Fruit fly (Drosophila melanogaster) whole organism, embryonic: Measurements from ENCODE around the gene CG33640.
A peak's percentile ranks its signal among the peaks of the same experiment; 100 is the strongest.

Experiments
- CG10147 ChIP-seq: fragments of 200-800 bp; sonication (Bioruptor generic); optimal IDR thresholded peaks from 2 replicates; lab custom pipeline; 2019; ENCODE audit warnings: missing biosample characterization, mild to moderate bottlenecking, missing genetic modification characterization, moderate library complexity
- CG10321 ChIP-seq: fragments of 200-800 bp; sonication (Bioruptor generic); IDR thresholded peaks from 2 replicates; pipeline ENCODE4 v1.3.6; 2022; ENCODE audit warnings: missing biosample characterization, missing genetic modification characterization
- CG10565 ChIP-seq: fragments of 200-800 bp; sonication (Bioruptor generic); optimal IDR thresholded peaks from 3 replicates; lab custom pipeline; 2016; ENCODE audit warnings: missing biosample characterization, mild to moderate bottlenecking, missing genetic modification characterization
- CG10654 ChIP-seq: fragments of 200-800 bp; sonication (Bioruptor generic); optimal IDR thresholded peaks from 2 replicates; lab custom pipeline; 2016; ENCODE audit warnings: missing biosample characterization, missing genetic modification characterization
- CG11093 ChIP-seq: fragments of 200-800 bp; sonication (Bioruptor generic); IDR thresholded peaks from 3 replicates; pipeline ENCODE4 v1.3.6; 2022; ENCODE audit warnings: missing biosample characterization, missing genetic modification characterization
- CG15011 ChIP-seq: fragments of 200-800 bp; sonication (Bioruptor generic); optimal IDR thresholded peaks from 3 replicates; lab custom pipeline; 2018; ENCODE audit warnings: missing biosample characterization, mild to moderate bottlenecking, missing genetic modification characterization
- CG15601 ChIP-seq: fragments of 200-800 bp; sonication (Bioruptor generic); optimal IDR thresholded peaks from 3 replicates; lab custom pipeline; 2019; ENCODE audit warnings: missing biosample characterization, mild to moderate bottlenecking, missing genetic modification characterization, moderate library complexity
- CG17359 ChIP-seq: fragments of 200-800 bp; sonication (Bioruptor generic); optimal IDR thresholded peaks from 3 replicates; lab custom pipeline; 2018; ENCODE audit warnings: missing biosample characterization, mild to moderate bottlenecking, missing genetic modification characterization, moderate library complexity
- CG1792 ChIP-seq: fragments of 200-800 bp; sonication (Bioruptor generic); optimal IDR thresholded peaks from 2 replicates; lab custom pipeline; 2016; ENCODE audit warnings: missing biosample characterization, missing genetic modification characterization
- CG18599 ChIP-seq: fragments of 200-800 bp; sonication (Bioruptor generic); optimal IDR thresholded peaks from 3 replicates; lab custom pipeline; 2017; ENCODE audit warnings: missing biosample characterization, missing genetic modification characterization, mild to moderate bottlenecking, moderate library complexity, missing genetic modification reagents
- CG30020 ChIP-seq: fragments of 200-800 bp; optimal IDR thresholded peaks from 2 replicates; lab custom pipeline; 2019; ENCODE audit warnings: missing biosample characterization, mild to moderate bottlenecking, missing genetic modification characterization, moderate library complexity
- CG3163 ChIP-seq: fragments of 200-800 bp; sonication (Bioruptor generic); optimal IDR thresholded peaks from 3 replicates; lab custom pipeline; 2016; ENCODE audit warnings: missing biosample characterization, missing genetic modification characterization
- CG34376 ChIP-seq: fragments of 200-800 bp; sonication (Bioruptor generic); optimal IDR thresholded peaks from 2 replicates; lab custom pipeline; 2018; ENCODE audit warnings: missing biosample characterization, mild to moderate bottlenecking, missing genetic modification characterization
- CG5180 ChIP-seq: fragments of 200-800 bp; sonication (Bioruptor generic); optimal IDR thresholded peaks from 3 replicates; lab custom pipeline; 2017; ENCODE audit warnings: missing biosample characterization, missing genetic modification characterization, mild to moderate bottlenecking, moderate library complexity, missing genetic modification reagents
- CG6683 ChIP-seq: fragments of 200-800 bp; sonication (Bioruptor generic); optimal IDR thresholded peaks from 2 replicates; lab custom pipeline; 2017; ENCODE audit warnings: missing biosample characterization, mild to moderate bottlenecking, missing genetic modification characterization, missing genetic modification reagents
- CG6813 ChIP-seq: fragments of 200-800 bp; sonication (Bioruptor generic); optimal IDR thresholded peaks from 2 replicates; lab custom pipeline; 2017; ENCODE audit warnings: missing biosample characterization, missing genetic modification characterization, mild to moderate bottlenecking, moderate library complexity, missing genetic modification reagents
- CG7928 ChIP-seq: fragments of 200-800 bp; sonication (Bioruptor generic); optimal IDR thresholded peaks from 2 replicates; lab custom pipeline; 2017; ENCODE audit warnings: missing biosample characterization, mild to moderate bottlenecking, missing genetic modification characterization
- CG9437 ChIP-seq: fragments of 200-800 bp; sonication (Bioruptor generic); optimal IDR thresholded peaks from 2 replicates; lab custom pipeline; 2018; ENCODE audit warnings: missing biosample characterization, mild to moderate bottlenecking, missing genetic modification characterization
- D19A ChIP-seq: fragments of 200-800 bp; optimal IDR thresholded peaks from 3 replicates; lab custom pipeline; 2019; ENCODE audit warnings: missing biosample characterization, mild to moderate bottlenecking, missing genetic modification characterization, moderate library complexity
- Dad ChIP-seq: fragments of 200-800 bp; sonication (Bioruptor generic); optimal IDR thresholded peaks from 3 replicates; lab custom pipeline; 2016; ENCODE audit warnings: missing biosample characterization, missing genetic modification characterization
- Dbx ChIP-seq: fragments of 200-800 bp; sonication (Bioruptor generic); IDR thresholded peaks from 3 replicates; pipeline ENCODE4 v1.3.6; 2022; ENCODE audit warnings: missing biosample characterization, missing genetic modification characterization
- Fer3 ChIP-seq: fragments of 200-800 bp; sonication (Bioruptor generic); optimal IDR thresholded peaks from 2 replicates; lab custom pipeline; 2018; ENCODE audit warnings: missing biosample characterization, mild to moderate bottlenecking, missing genetic modification characterization, moderate library complexity
- Lpt ChIP-seq: fragments of >200 bp; optimal IDR thresholded peaks from 2 replicates; lab custom pipeline; 2018; ENCODE audit warnings: missing biosample characterization, missing genetic modification characterization
- Mad ChIP-seq: fragments of 200-800 bp; sonication (Bioruptor generic); optimal IDR thresholded peaks from 2 replicates; lab custom pipeline; 2016; ENCODE audit warnings: missing biosample characterization, missing genetic modification characterization
- Myb ChIP-seq: fragments of 200-800 bp; sonication (Bioruptor generic); optimal IDR thresholded peaks from 2 replicates; lab custom pipeline; 2016; ENCODE audit warnings: missing biosample characterization, missing genetic modification characterization
- Nf-YC ChIP-seq: fragments of 200-800 bp; optimal IDR thresholded peaks from 3 replicates; lab custom pipeline; 2019; ENCODE audit warnings: missing biosample characterization, mild to moderate bottlenecking, missing genetic modification characterization, moderate library complexity
- Taf1 ChIP-seq: fragments of 200-800 bp; sonication (Bioruptor generic); IDR thresholded peaks from 2 replicates; pipeline ENCODE4 v1.3.6; 2022; ENCODE audit warnings: missing biosample characterization, missing genetic modification characterization
- Vsx1 ChIP-seq: fragments of 200-800 bp; sonication (Bioruptor generic); optimal IDR thresholded peaks from 2 replicates; lab custom pipeline; 2017; ENCODE audit warnings: missing biosample characterization, mild to moderate bottlenecking, missing genetic modification characterization, missing genetic modification reagents
- Xbp1 ChIP-seq: fragments of 200-800 bp; sonication (Bioruptor generic); optimal IDR thresholded peaks from 3 replicates; lab custom pipeline; 2016; ENCODE audit warnings: missing biosample characterization, mild to moderate bottlenecking, missing genetic modification characterization
- ato ChIP-seq: fragments of 200-800 bp; sonication (Bioruptor generic); IDR thresholded peaks from 2 replicates; pipeline ENCODE4 v1.3.6; 2022; ENCODE audit warnings: missing biosample characterization, missing genetic modification characterization; ENCODE audit not compliant: partially characterized antibody
- chinmo ChIP-seq: fragments of 200-800 bp; sonication (Bioruptor generic); IDR thresholded peaks from 4 replicates; pipeline ENCODE4 v1.3.6; 2022; ENCODE audit warnings: missing biosample characterization, missing genetic modification characterization; ENCODE audit not compliant: partially characterized antibody
- dysf ChIP-seq: fragments of 200-800 bp; sonication (Bioruptor generic); IDR thresholded peaks from 3 replicates; pipeline ENCODE4 v1.3.6; 2022; ENCODE audit warnings: missing biosample characterization, missing genetic modification characterization
- eve ChIP-seq, 2 experiments: fragments of >200 bp; optimal IDR thresholded peaks; 2 replicates each; lab custom pipeline; 2017; ENCODE audit warnings: missing biosample characterization in 2 of 2, missing genetic modification characterization in 2 of 2
- fd96Cb ChIP-seq: fragments of 200-800 bp; sonication (Bioruptor generic); optimal IDR thresholded peaks from 2 replicates; lab custom pipeline; 2018; ENCODE audit warnings: missing biosample characterization, mild to moderate bottlenecking, missing genetic modification characterization, moderate library complexity
- gcm2 ChIP-seq: fragments of 200-800 bp; sonication (Bioruptor generic); optimal IDR thresholded peaks from 2 replicates; lab custom pipeline; 2016; ENCODE audit warnings: missing biosample characterization, missing genetic modification characterization
- hb ChIP-seq: fragments of 200-800 bp; sonication (Bioruptor generic); IDR thresholded peaks from 3 replicates; pipeline ENCODE4 v1.3.6; 2022; ENCODE audit warnings: missing biosample characterization, missing genetic modification characterization; ENCODE audit not compliant: partially characterized antibody
- hkb ChIP-seq, 2 experiments: fragments of 200-800 bp in 1 of 2; fragments of >200 bp in 1 of 2; sonication (Bioruptor generic) in 1 of 2; IDR thresholded peaks in 1 of 2; optimal IDR thresholded peaks in 1 of 2; 2 replicates each; pipeline versions ENCODE4 v1.3.6 to Lab custom; 2017 to 2022; ENCODE audit warnings: missing biosample characterization in 1 of 2, missing genetic modification characterization in 1 of 2
- nom ChIP-seq: fragments of 200-800 bp; sonication (Bioruptor generic); optimal IDR thresholded peaks from 2 replicates; lab custom pipeline; 2017; ENCODE audit warnings: missing biosample characterization, missing genetic modification characterization, mild to moderate bottlenecking, moderate library complexity, missing genetic modification reagents
- phol ChIP-seq: fragments of 200-800 bp; sonication (Bioruptor generic); optimal IDR thresholded peaks from 3 replicates; lab custom pipeline; 2018; ENCODE audit warnings: missing biosample characterization, mild to moderate bottlenecking, missing genetic modification characterization, moderate library complexity
- sd ChIP-seq: fragments of 200-800 bp; sonication (Bioruptor generic); optimal IDR thresholded peaks from 3 replicates; lab custom pipeline; 2018; ENCODE audit warnings: missing biosample characterization, mild to moderate bottlenecking, missing genetic modification characterization, moderate library complexity
- sens ChIP-seq: fragments of 200-800 bp; sonication (Bioruptor generic); peaks from one replicate; lab custom pipeline; 2016; ENCODE audit warnings: missing biosample characterization, missing genetic modification characterization
- sens-2 ChIP-seq: fragments of 200-800 bp; sonication (Bioruptor generic); IDR thresholded peaks from 2 replicates; pipeline ENCODE4 v1.3.6; 2022; ENCODE audit warnings: missing biosample characterization, missing genetic modification characterization
- sob ChIP-seq: fragments of 200-800 bp; sonication (Bioruptor generic); IDR thresholded peaks from 2 replicates; pipeline ENCODE4 v1.3.6; 2022; ENCODE audit warnings: missing biosample characterization, missing genetic modification characterization
- twi ChIP-seq: fragments of 200-800 bp; optimal IDR thresholded peaks from 2 replicates; lab custom pipeline; 2019; ENCODE audit warnings: missing biosample characterization, mild to moderate bottlenecking, missing genetic modification characterization, moderate library complexity
- wdn ChIP-seq: fragments of 200-800 bp; sonication (Bioruptor generic); IDR thresholded peaks from 2 replicates; pipeline ENCODE4 v1.3.6; 2022; ENCODE audit warnings: missing biosample characterization, missing genetic modification characterization

The CG33640 gene

DNA sequence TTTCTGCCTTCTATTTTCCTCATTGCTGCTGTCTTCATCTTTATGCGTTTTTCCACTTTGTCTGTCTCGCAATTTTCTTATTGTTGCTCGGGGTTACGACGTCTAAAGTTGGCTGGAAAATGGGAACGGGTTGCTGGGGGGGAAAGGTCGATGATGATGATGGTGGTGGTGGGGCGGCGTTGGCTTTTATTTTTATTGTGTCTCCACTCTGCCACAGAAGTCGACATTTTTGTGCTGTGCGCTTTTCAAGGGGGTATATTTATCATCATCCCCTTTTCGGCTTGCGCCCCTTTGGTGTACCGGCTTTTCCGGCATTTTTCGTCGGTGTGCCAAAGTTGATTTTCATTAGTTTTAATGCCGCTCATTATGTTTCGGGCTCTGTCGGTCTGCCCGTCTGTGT lies 27.8 kb downstream of the CG33640 start (continued):
- TF ChIP-seq CG3163 (GFP tag; lab: Kevin White, UChicago) (no peak), twi (no peak), CG7928 (GFP tag; lab: Kevin White, UChicago) (no peak), sd (peak; percentile 37), CG18599 (GFP tag; lab: Kevin White, UChicago) (peak; percentile 36)

DNA sequence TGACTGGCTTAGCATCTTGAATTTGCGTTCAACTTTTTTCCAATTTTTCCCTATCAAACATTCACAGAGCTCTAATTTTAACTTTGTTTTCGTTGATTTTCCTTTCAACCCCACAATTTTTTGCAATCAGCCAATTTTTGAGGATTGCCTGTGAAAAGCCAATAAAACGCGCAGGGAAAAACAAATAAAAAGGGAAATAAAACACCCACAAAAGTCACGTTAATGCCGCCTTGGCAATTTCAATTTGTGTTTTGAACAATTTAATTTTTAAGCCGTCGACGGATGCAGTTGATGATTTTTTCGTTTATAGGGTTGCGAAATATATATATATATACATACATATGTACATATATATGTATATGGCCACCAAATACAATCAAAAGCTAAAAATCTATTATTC lies 41.3 kb downstream of the CG33640 start:
- TF ChIP-seq Vsx1 (no peak), hb (GFP tag; lab: Robert Waterston, UW) (no peak), dysf (GFP tag; lab: Robert Waterston, UW) (no peak), Mad (GFP tag; lab: Kevin White, UChicago) (no peak), D19A (tag; lab: Kevin White, UChicago) (no peak), CG10321 (GFP tag; lab: Robert Waterston, UW) (no peak), CG15011 (GFP tag; lab: Kevin White, UChicago) (no peak), phol (tag; lab: Kevin White, UChicago) (no peak), CG6683 (no peak), gcm2 (GFP tag; lab: Kevin White, UChicago) (no peak), Xbp1 (GFP tag; lab: Kevin White, UChicago) (no peak), CG11093 (GFP tag; lab: Robert Waterston, UW) (no peak), CG10565 (GFP tag; lab: Kevin White, UChicago) (no peak), CG9437 (no peak), sob (GFP tag; lab: Robert Waterston, UW) (no peak), Dad (GFP tag; lab: Kevin White, UChicago) (no peak), CG1792 (GFP tag; lab: Kevin White, UChicago) (no peak), chinmo (GFP tag; lab: Robert Waterston, UW) (no peak), Myb (GFP tag; lab: Kevin White, UChicago) (no peak), wdn (GFP tag; lab: Robert Waterston, UW) (no peak)

DNA sequence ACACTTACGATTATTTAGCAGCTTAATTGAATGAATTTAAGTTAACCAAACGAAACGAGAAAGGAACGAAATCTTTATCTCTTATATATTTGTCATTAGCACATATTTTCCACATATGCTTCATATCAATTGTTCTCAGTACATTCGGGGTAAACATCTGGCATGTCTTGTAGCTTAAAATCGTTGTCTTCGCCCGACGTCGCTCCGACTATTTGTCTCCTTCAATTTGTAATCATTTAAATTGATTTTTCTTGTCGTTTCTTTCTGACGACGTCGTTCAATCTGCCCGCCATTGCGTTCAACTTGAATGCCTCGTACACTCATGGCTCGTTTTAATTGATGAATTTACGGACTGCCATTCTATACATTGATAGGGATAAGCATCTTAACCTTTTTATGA lies 42.4 kb downstream of the CG33640 start:
- TF ChIP-seq CG15601 (tag; lab: Kevin White, UChicago) (peak; percentile 75), Lpt (GFP tag; lab: Kevin White, UChicago) (no peak), sens (GFP tag; lab: Kevin White, UChicago) (peak; percentile 56), twi (peak; percentile 90), eve (GFP tag; optimal IDR thresholded peaks at IDR 0.05; lab: Kevin White, UChicago) (peak in 1 of 2 experiments; percentile 32)
- TF ChIP-seq, all 482 proteins: peak for 4

DNA sequence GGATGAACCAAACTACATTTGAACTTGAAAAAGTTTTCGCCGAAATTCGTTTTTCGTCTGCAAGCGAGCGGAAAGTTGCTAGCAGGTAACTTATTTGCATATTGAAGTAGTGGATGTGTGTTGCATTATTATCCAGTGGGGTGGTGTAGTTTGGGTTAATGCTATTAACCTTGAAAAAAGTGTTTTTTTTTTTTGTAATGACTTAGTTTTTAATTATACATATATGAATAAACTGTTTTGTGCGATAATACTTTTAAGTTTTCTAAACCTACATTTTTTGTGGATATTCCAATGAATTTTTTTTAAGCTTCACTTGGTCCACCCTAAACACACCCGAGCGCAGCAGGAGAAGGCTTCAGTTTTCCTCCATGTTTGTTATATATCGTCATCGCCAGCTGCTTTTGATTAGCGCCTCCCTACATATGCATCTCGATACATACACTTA lies 43.4 kb downstream of the CG33640 start:
- TF ChIP-seq Nf-YC (tag; lab: Kevin White, UChicago) (no peak), CG6813 (no peak), hb (GFP tag; lab: Robert Waterston, UW) (no peak), Dbx (GFP tag; lab: Robert Waterston, UW) (no peak), fd96Cb (peak; percentile 35), Taf1 (GFP tag; lab: Robert Waterston, UW) (no peak), Xbp1 (GFP tag; lab: Kevin White, UChicago) (no peak), CG10321 (GFP tag; lab: Robert Waterston, UW) (no peak), CG10147 (GFP tag; lab: Kevin White, UChicago) (no peak), sens-2 (no peak), nom (GFP tag; lab: Kevin White, UChicago) (peak; percentile 89), CG17359 (tag; lab: Kevin White, UChicago) (peak; percentile 42), hkb (optimal IDR thresholded peaks at IDR 0.05; lab: Kevin White, UChicago) (no peak), hkb (GFP tag; IDR thresholded peaks at IDR 0.05; lab: Robert Waterston, UW) (peak; percentile 54), ato (GFP tag; lab: Robert Waterston, UW) (no peak), Fer3 (tag; lab: Kevin White, UChicago) (no peak), CG34376 (GFP tag; lab: Kevin White, UChicago) (no peak), CG5180 (GFP tag; lab: Kevin White, UChicago) (peak; percentile 37), CG30020 (tag; lab: Kevin White, UChicago) (no peak), CG10654 (GFP tag; lab: Kevin White, UChicago) (no peak)
